Worm (Caenorhabditis elegans): ENCODE data around the gene T23G7.2.

ce11 chrII:9176523-9176922, 3.8 kb upstream of the T23G7.2 start:
- no peak for TF ChIP-seq snpc-4 (tag; optimal IDR thresholded peaks at IDR 0.05)
- TF ChIP-seq nhr-6 (tag; optimal IDR thresholded peaks at IDR 0.05), result no peak
- TF ChIP-seq unc-55 (GFP tag; optimal IDR thresholded peaks at IDR 0.05), result no peak
- TF ChIP-seq nhr-237 (tag; optimal IDR thresholded peaks at IDR 0.05), result no peak
- TF ChIP-seq elt-1 (tag; optimal IDR thresholded peaks at IDR 0.05), result no peak
- TF ChIP-seq ZK546.5 (tag; optimal IDR thresholded peaks at IDR 0.05), result no peak
- TF ChIP-seq blmp-1 (tag; optimal IDR thresholded peaks at IDR 0.05; ENCODE audit: insufficient read depth), result no peak
- no peak for TF ChIP-seq dmd-4 (tag; optimal IDR thresholded peaks at IDR 0.05)
- TF ChIP-seq unc-39 (tag; optimal IDR thresholded peaks at IDR 0.05), result no peak
